Fruit fly (Drosophila melanogaster) whole organism: ENCODE data around the gene CG15330.

Experiments used
- CG8478 ChIP-seq: fragments of >200 bp; optimal IDR thresholded peaks from 2 replicates; lab custom pipeline; 2018; ENCODE audit warnings: inconsistent platforms
- Dll ChIP-seq: fragments of >200 bp; optimal IDR thresholded peaks from 2 replicates; lab custom pipeline; 2017
- EcR ChIP-seq, 2 experiments: fragments of >200 bp; optimal IDR thresholded peaks; 2 replicates each; lab custom pipeline; 2017; ENCODE audit warnings: missing biosample characterization in 2 of 2, missing genetic modification characterization in 2 of 2, missing genetic modification reagents in 2 of 2
- pan ChIP-seq: fragments of >200 bp; optimal IDR thresholded peaks from 2 replicates; lab custom pipeline; 2017
- psq ChIP-seq: fragments of >200 bp; optimal IDR thresholded peaks from 2 replicates; lab custom pipeline; 2017
- usp ChIP-seq: fragments of >200 bp; optimal IDR thresholded peaks from 2 replicates; lab custom pipeline; 2017; ENCODE audit warnings: missing biosample characterization, missing genetic modification characterization, mixed read lengths

CG15330 gene

dm6 chrX:7955890-7956289, at the start of gene CG15330, which contains the start of gene CG15332:
CG15330 (plus strand) TSS chrX:7956064.
CG15332 (minus strand) TSS chrX:7955990.
- TF ChIP-seq EcR (GFP tag; optimal IDR thresholded peaks at IDR 0.05; lab: Kevin White, UChicago) = no peak
- TF ChIP-seq pan (lab: Kevin White, UChicago) = no peak
- TF ChIP-seq psq (lab: Kevin White, UChicago) = no peak
- no peak for TF ChIP-seq Dll (lab: Kevin White, UChicago)
- TF ChIP-seq usp (GFP tag; lab: Kevin White, UChicago) = no peak

DNA sequence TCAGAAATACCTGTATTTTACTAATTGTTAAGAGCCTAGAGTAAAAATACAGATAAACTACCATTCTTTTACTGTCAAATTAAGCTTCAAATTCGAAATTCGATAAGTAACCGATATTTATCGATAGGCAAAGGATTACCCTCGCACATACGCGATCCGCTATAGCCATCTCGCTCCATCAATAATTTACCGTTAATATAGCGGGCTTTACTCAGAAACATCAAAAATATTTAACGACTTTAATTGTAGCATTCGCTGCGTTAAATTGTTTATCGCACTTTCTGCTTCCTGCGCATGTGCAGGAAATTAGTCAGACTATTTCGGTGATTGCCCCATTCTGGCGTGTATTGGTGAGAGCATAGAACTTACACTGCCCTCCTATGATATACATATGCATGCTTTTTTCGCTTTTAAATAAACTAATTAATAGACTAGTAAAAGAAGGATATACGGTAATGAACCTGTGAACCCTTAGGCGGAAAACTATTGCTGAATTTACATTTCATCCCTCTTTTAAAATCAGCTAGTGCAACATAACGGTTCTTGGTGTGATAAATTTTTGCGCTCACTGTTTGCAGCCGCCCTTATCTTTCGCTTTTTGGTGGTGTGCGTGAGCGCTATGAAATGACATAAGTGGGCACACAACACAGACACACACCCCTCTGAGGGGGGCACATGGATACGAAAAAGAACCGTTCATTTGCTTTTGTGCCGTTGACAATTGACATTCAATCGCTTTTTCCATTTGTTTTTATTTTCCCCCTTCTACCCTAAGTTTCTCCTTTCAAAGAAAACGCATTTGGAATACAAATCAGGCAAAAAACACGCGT, 47.4 kb upstream of the CG15330 start, which contains the start of the genes dpr14 and spidey:
dpr14 (minus strand) TSS at position 48 of the 830 bp plus-strand sequence.
spidey (plus strand) TSS at position 693 of the 830 bp plus-strand sequence.
- TF ChIP-seq EcR (GFP tag; optimal IDR thresholded peaks at IDR 0.05; lab: Kevin White, UChicago) = no peak
- TF ChIP-seq Dll (lab: Kevin White, UChicago) = no peak
- no peak for TF ChIP-seq CG8478 (lab: Kevin White, UChicago)
- no peak for TF ChIP-seq usp (GFP tag; lab: Kevin White, UChicago)
- TF ChIP-seq psq (lab: Kevin White, UChicago) = no peak
- TF ChIP-seq pan (lab: Kevin White, UChicago) = no peak

DNA sequence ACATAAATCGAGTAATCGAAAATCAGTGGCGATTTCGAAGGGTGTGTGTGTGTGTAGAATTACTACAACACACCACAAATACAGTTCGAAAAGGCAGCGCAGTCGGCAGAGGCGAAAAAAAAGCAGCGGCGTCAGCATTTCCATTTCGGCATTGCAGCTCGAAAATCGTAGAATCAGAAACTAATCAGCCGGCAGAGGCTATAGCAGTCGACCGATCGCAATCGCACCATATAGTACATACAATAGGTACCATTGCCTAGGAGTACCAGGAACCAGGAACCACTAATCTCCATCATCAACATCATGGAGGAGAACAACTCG, 46.8 kb upstream of the CG15330 start:
- no peak for TF ChIP-seq psq (lab: Kevin White, UChicago)
- no peak for TF ChIP-seq usp (GFP tag; lab: Kevin White, UChicago)
- TF ChIP-seq Dll (lab: Kevin White, UChicago) = no peak
- TF ChIP-seq EcR (GFP tag; optimal IDR thresholded peaks at IDR 0.05; lab: Kevin White, UChicago) = no peak
- no peak for TF ChIP-seq pan (lab: Kevin White, UChicago)
- TF ChIP-seq CG8478 (lab: Kevin White, UChicago) = no peak

DNA sequence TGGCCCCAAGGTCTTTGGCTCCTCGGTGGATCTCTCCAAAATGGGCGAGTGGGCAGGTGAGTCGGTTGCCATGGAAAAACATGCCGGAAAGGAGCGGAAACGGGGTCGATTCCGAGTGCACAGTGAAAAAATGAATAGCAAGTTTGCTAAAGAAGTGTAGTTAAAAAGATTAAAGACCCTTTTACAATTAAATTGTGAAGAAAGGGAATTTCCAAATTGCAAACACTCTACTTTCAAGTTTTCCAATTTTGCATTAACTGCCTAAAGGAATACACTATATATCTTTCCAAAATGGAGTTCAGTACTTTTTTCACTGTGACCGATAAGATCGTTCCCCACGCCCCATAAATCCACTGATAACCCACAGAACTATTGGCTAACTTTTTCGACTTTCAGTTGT, 46.4 kb upstream of the CG15330 start:
- TF ChIP-seq psq (lab: Kevin White, UChicago) (no peak), usp (GFP tag; lab: Kevin White, UChicago) (no peak), Dll (lab: Kevin White, UChicago) (no peak), CG8478 (lab: Kevin White, UChicago) (no peak), EcR (GFP tag; optimal IDR thresholded peaks at IDR 0.05; lab: Kevin White, UChicago) (no peak)

DNA sequence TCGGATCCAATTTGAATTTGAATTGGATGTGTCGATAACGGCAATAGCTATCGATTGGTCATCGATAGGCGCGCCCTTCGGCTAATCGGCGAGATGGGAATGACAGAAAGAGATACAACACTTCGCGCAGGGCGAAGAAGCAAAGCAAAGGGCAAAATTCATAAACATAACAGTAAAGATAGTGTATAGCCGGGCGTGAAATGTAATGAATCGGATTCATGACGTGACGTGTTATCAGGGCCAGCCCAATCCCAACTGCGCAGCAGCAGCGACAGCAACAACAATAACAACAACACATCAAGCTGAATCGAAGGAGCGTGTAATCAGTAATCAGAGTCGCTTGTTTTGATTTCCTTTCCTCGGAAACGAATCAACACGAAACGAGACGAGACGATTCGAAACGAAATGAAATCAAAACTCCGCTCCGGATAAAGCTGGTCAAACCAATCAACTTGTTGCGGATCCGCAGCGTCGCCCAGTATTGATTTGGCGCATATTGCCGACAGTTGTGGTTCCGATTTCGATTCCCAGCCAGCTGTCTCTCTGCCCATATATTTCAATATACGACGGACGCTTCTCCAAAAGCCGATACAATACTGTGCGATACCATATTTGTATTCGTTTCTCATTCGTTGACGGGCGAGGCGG, 43.8 kb upstream of the CG15330 start, which contains the start of gene snz:
snz (plus strand) TSS at position 107 of the 648 bp plus-strand sequence.
- no peak for TF ChIP-seq Dll (lab: Kevin White, UChicago)
- no peak for TF ChIP-seq usp (GFP tag; lab: Kevin White, UChicago)
- no peak for TF ChIP-seq CG8478 (lab: Kevin White, UChicago)
- no peak for TF ChIP-seq psq (lab: Kevin White, UChicago)
- no peak for TF ChIP-seq pan (lab: Kevin White, UChicago)
- TF ChIP-seq EcR (GFP tag; optimal IDR thresholded peaks at IDR 0.05; lab: Kevin White, UChicago) = no peak

DNA sequence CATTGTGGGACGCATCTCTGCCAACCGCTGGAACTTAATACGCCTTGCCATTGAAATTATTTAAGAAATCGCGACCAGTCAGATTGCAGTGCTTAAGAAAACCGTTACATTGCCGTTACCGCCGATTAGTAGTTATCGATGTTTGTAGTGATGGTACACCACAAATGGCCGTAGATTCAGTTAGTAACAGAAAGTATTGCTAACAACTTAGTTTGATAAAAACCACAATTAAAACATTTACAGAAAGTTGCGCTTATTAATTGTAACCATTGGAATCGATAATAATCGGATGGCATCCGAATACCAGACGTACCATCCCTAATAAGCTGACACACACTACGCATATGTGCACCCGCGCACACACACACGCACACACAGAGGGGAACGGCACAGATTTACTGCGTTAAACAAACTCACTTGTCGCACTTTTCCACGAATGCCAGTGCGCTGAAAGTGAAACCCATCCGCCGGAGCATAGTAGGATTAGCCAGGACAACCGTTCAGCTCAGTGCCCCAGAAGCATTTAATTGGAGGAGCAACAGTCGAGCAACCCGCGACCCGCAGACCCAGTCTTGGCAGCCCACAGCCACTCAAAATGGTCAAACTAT, 35.7 kb upstream of the CG15330 start, which contains the start of the genes hdm and Ykt6:
hdm (minus strand) TSS at position 51 of the 608 bp plus-strand sequence.
Ykt6 (plus strand) TSS at position 329 of the 608 bp plus-strand sequence.
- TF ChIP-seq pan (lab: Kevin White, UChicago) (no peak), CG8478 (lab: Kevin White, UChicago) (no peak), usp (GFP tag; lab: Kevin White, UChicago) (no peak), psq (lab: Kevin White, UChicago) (no peak), Dll (lab: Kevin White, UChicago) (no peak), EcR (GFP tag; optimal IDR thresholded peaks at IDR 0.05; lab: Kevin White, UChicago) (no peak)

dm6 chrX:7923063-7923462, 32.8 kb upstream of the CG15330 start:
- TF ChIP-seq CG8478 (lab: Kevin White, UChicago) = no peak
- TF ChIP-seq EcR (GFP tag; optimal IDR thresholded peaks at IDR 0.05; lab: Kevin White, UChicago) = no peak
- no peak for TF ChIP-seq Dll (lab: Kevin White, UChicago)
- TF ChIP-seq pan (lab: Kevin White, UChicago) = no peak
- TF ChIP-seq usp (GFP tag; lab: Kevin White, UChicago) = no peak
- no peak for TF ChIP-seq psq (lab: Kevin White, UChicago)

- TF ChIP-seq EcR (GFP tag; optimal IDR thresholded peaks at IDR 0.05; lab: Kevin White, UChicago) (no peak), usp (GFP tag; lab: Kevin White, UChicago) (no peak)
These were observed 31.0 kb upstream of the CG15330 start for dm6 chrX:7924913-7925312.

dm6 chrX:7930236-7931027, 25.4 kb upstream of the CG15330 start:
- TF ChIP-seq pan (lab: Kevin White, UChicago) = no peak
- peak; percentile 0 for TF ChIP-seq CG8478 (lab: Kevin White, UChicago)
- peak; percentile 84 for TF ChIP-seq Dll (lab: Kevin White, UChicago)

DNA sequence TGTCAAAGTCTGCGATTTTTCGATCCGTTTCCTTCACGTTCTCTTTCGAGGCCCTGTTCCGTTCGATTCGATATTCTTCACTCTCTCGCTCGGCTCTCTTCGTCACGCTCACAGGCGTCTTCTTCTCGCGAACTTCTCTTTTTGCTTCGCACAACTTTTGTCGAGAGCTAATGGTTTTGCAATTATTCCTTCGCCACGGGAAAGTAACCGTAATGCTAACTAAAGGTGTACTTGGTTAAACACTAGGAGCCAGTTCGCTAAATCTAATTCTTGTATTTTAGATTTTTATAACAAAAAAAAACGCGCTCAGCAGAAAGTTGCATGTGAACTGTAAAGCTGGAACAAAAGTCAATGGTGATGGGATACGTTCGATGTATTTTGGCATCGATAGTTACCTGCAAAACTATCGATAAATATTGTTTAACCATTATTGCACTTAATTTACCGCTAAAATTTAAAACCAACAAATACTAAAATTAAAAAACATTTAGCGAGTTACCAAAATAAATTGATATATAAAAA, 24.8 kb upstream of the CG15330 start, which contains the start of gene mahe:
mahe (minus strand) TSS at position 355 of the 522 bp plus-strand sequence.
- no peak for TF ChIP-seq psq (lab: Kevin White, UChicago)
- TF ChIP-seq CG8478 (lab: Kevin White, UChicago) = no peak
- TF ChIP-seq EcR (GFP tag; optimal IDR thresholded peaks at IDR 0.05; lab: Kevin White, UChicago) = no peak
- no peak for TF ChIP-seq Dll (lab: Kevin White, UChicago)
- no peak for TF ChIP-seq pan (lab: Kevin White, UChicago)
- TF ChIP-seq usp (GFP tag; lab: Kevin White, UChicago) = no peak
